Worm (Caenorhabditis elegans) whole organism, mixed stage, embryonic: ENCODE measurements around the gene npp-5.

ENCODE experiments used
- ces-1 ChIP-seq: fragments of 150-350 bp; optimal IDR thresholded peaks from 2 replicates; lab custom pipeline; 2014; ENCODE audit warnings: missing biosample characterization, missing genetic modification reagents, missing genetic modification characterization
- elt-3 ChIP-seq: fragments of 150-350 bp; optimal IDR thresholded peaks from 2 replicates; lab custom pipeline; 2014; ENCODE audit warnings: missing biosample characterization, missing genetic modification characterization
- hlh-1 ChIP-seq: fragments of 150-350 bp; optimal IDR thresholded peaks from 2 replicates; lab custom pipeline; 2014; ENCODE audit warnings: missing biosample characterization, missing genetic modification reagents, missing genetic modification characterization
- nhr-237 ChIP-seq: fragments of 150-350 bp; optimal IDR thresholded peaks from 2 replicates; lab custom pipeline; 2014; ENCODE audit warnings: missing biosample characterization, missing genetic modification characterization

ce11 chrII:11568670-11569069 is 30.9 kb downstream of the npp-5 start:
- TF ChIP-seq hlh-1 (peak; percentile 62), nhr-237 (tag; lab: Kevin White, UChicago) (no peak), ces-1 (GFP tag; lab: Kevin White, UChicago) (no peak), elt-3 (tag; lab: Kevin White, UChicago) (no peak)
